Fruit fly (Drosophila melanogaster): ENCODE data around the gene CG17637.
"Not testable (repeated sequence)": the region's sequence is repeated elsewhere in the genome, so short reads cannot be mapped to it uniquely, and the experiment has no call there.

Gene CG17637

DNA sequence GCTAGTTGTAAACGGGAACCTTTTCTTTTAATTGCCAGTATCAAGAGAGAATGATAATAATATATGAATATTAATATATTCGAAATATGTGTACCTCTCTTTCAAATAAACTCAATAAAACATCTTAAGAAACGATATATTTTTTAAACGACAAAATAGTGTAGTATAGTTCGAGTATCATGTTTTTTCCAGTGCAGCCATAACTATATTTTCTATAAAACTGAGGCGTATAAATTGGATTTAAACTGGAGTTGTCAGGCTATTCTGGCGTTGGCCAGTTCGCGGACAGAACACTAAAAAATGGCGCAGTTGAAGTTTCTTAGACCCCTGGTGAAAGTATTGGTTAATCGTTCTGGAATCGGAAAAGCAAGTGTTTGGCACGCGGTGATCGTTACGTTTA, at the start of gene CG17637:
CG17637 (plus strand) TSS at position 301 of the 400 bp plus-strand sequence.
- not testable (repeated sequence) for TF ChIP-seq gl, CG9948, CG8159 (tag; optimal IDR thresholded peaks at IDR 0.05)

- TF ChIP-seq CG12605 (GFP tag; IDR thresholded peaks at IDR 0.05): no peak
- no peak for TF ChIP-seq CG14655 (GFP tag; optimal IDR thresholded peaks at IDR 0.05)
- TF ChIP-seq Pif1B (GFP tag; optimal IDR thresholded peaks at IDR 0.05): no peak
- no peak for TF ChIP-seq gl (tag; optimal IDR thresholded peaks at IDR 0.05)
- TF ChIP-seq CG10348 (GFP tag; IDR thresholded peaks at IDR 0.05): no peak
- no peak for TF ChIP-seq rn (GFP tag; IDR thresholded peaks at IDR 0.05)
- TF ChIP-seq CG32121 (GFP tag; IDR thresholded peaks at IDR 0.05): no peak
- TF ChIP-seq Ets98B (GFP tag; IDR thresholded peaks at IDR 0.05): no peak
- no peak for TF ChIP-seq CG8159 (tag; optimal IDR thresholded peaks at IDR 0.05)
- no peak for TF ChIP-seq CG9948 (tag; optimal IDR thresholded peaks at IDR 0.05)
These were observed 43.6 kb upstream of the CG17637 start, which contains the start of gene mag for dm6 chr3L:20460383-20460782. Gene mag, plus strand, starts transcription at chr3L:20460683.

DNA sequence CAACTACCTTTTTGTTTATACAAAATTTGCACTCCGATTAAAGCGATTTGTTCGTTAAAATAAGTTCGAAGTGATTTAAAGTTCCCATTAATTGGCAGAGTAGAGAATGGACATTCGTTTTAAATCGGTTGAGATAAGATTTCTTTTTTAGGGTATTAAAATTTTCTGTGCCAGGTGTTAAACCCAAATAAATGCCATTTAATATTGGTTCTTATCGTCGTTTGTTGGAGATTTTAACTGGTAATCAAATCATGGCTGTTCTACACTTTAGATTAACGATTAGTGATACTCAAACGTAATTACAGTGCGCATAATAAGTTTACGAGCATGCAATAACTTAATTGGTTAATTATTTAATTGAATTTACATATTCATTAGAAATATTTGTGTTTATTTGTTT, 41.6 kb upstream of the CG17637 start:
- TF ChIP-seq CG13204 (GFP tag; optimal IDR thresholded peaks at IDR 0.05): no peak
- TF ChIP-seq CG8301 (tag; optimal IDR thresholded peaks at IDR 0.05): no peak
- TF ChIP-seq Pif1A (GFP tag; optimal IDR thresholded peaks at IDR 0.05): no peak
- TF ChIP-seq Pif1B (GFP tag; optimal IDR thresholded peaks at IDR 0.05): no peak
- no peak for TF ChIP-seq fd96Ca (GFP tag; IDR thresholded peaks at IDR 0.05)
- no peak for TF ChIP-seq gl (tag; optimal IDR thresholded peaks at IDR 0.05)
- no peak for TF ChIP-seq CG32121 (GFP tag; IDR thresholded peaks at IDR 0.05)
- TF ChIP-seq CG9948 (tag; optimal IDR thresholded peaks at IDR 0.05): no peak
- TF ChIP-seq CG8159 (tag; optimal IDR thresholded peaks at IDR 0.05): no peak
- no peak for TF ChIP-seq Ets98B (GFP tag; IDR thresholded peaks at IDR 0.05)
- TF ChIP-seq CG14655 (GFP tag; optimal IDR thresholded peaks at IDR 0.05): no peak
- TF ChIP-seq Snoo (tag; optimal IDR thresholded peaks at IDR 0.05): no peak
- no peak for TF ChIP-seq rn (GFP tag; IDR thresholded peaks at IDR 0.05)

DNA sequence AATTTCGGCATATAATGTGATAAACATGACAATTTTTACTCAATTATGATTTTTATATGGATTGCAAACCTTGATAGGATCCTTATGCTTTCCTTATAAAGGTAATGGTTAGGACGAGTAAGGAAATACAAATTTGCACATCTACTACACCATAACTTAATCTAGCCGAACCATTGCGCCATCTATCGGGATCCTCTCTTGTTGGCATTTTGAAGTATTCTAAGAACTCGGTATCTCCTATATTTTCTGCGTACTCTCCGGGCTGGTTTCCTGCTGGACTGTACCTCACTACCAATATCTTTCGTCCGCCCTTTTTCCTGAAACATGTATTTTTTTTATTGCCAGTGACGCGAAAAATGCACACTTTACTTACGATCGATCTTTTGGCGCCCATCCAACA, 39.3 kb upstream of the CG17637 start, which contains the start of gene atk:
atk (minus strand) TSS at position 186 of the 400 bp plus-strand sequence.
- TF ChIP-seq rn (GFP tag; IDR thresholded peaks at IDR 0.05) (no peak), CG10348 (GFP tag; IDR thresholded peaks at IDR 0.05) (no peak)

DNA sequence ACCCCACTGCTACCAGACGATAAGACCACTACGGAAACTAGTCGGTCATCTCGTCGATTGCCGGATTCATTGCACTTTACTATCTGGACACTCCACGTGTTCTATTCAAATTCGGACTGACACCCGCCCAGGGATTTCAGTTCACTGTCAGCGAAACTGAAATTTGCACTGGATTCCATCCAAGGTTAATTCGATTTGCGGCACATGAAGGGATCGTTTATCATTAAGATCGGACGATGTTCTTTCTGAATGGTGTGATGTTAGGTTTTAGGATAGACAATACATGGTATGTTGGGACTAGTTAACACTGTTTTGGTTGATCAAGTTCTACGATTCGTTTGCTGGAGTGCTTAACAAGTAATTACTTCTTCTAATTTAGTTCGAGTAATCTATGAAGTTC, 38.0 kb upstream of the CG17637 start, which contains the start of gene CG42764:
CG42764 (minus strand) TSS at position 101 of the 400 bp plus-strand sequence.
- no peak for TF ChIP-seq D1 (tag; optimal IDR thresholded peaks at IDR 0.05)

DNA sequence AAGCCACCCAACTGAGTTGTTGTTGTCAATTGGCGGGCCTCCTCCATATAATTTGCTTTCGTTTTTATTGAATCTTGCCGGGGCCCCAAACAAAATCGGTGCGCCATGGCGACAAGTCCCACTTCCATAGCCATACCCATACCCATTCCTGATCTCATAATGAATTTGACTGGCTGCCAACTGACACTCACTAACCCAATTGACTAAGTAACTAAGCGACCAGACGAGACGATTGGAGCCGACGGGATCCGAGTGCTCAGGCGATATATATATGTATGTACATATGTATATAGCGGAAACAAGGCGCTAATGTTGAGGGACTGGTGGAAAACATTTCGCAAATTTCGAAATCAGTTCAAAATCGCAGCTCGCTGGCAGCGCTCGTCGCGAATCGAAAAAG, 37.4 kb upstream of the CG17637 start, which contains the start of gene Tdh:
Tdh (plus strand) TSS at position 346 of the 400 bp plus-strand sequence.
- TF ChIP-seq CG12605 (GFP tag; IDR thresholded peaks at IDR 0.05) (no peak), CG32121 (GFP tag; IDR thresholded peaks at IDR 0.05) (no peak), Pif1B (GFP tag; optimal IDR thresholded peaks at IDR 0.05) (no peak), CG34367 (tag; optimal IDR thresholded peaks at IDR 0.05) (no peak), CG9948 (tag; optimal IDR thresholded peaks at IDR 0.05) (no peak), CG10348 (GFP tag; IDR thresholded peaks at IDR 0.05) (no peak), Snoo (tag; optimal IDR thresholded peaks at IDR 0.05) (no peak), fd96Ca (GFP tag; IDR thresholded peaks at IDR 0.05) (no peak), D1 (tag; optimal IDR thresholded peaks at IDR 0.05) (no peak), CG17806 (tag; optimal IDR thresholded peaks at IDR 0.05) (no peak), CG15710 (tag; optimal IDR thresholded peaks at IDR 0.05) (no peak), CG13204 (GFP tag; optimal IDR thresholded peaks at IDR 0.05) (no peak), CG8301 (tag; optimal IDR thresholded peaks at IDR 0.05) (no peak), Ets98B (GFP tag; IDR thresholded peaks at IDR 0.05) (no peak), EcR (GFP tag; optimal IDR thresholded peaks at IDR 0.05) (no peak), CG8159 (tag; optimal IDR thresholded peaks at IDR 0.05) (no peak), CG14655 (GFP tag; optimal IDR thresholded peaks at IDR 0.05) (no peak), rn (GFP tag; IDR thresholded peaks at IDR 0.05) (no peak)

dm6 chr3L:20467433-20467832, 36.6 kb upstream of the CG17637 start:
- TF ChIP-seq Pif1B (GFP tag; optimal IDR thresholded peaks at IDR 0.05) (no peak), gl (tag; optimal IDR thresholded peaks at IDR 0.05) (no peak), CG4496 (GFP tag; IDR thresholded peaks at IDR 0.05) (no peak), EcR (GFP tag; optimal IDR thresholded peaks at IDR 0.05) (no peak), D1 (tag; optimal IDR thresholded peaks at IDR 0.05) (no peak), Pif1A (GFP tag; optimal IDR thresholded peaks at IDR 0.05) (no peak), rn (GFP tag; IDR thresholded peaks at IDR 0.05) (no peak), CG8301 (tag; optimal IDR thresholded peaks at IDR 0.05) (no peak), CG17806 (tag; optimal IDR thresholded peaks at IDR 0.05) (no peak), CG15710 (tag; optimal IDR thresholded peaks at IDR 0.05) (no peak)

All from whole organism, pupa.